Worm (Caenorhabditis elegans) whole organism, L4/young adult: ENCODE data around the gene lag-2.

Source experiments
- W03F9.2 ChIP-seq: fragments of 150-350 bp; optimal IDR thresholded peaks from 2 replicates; lab custom pipeline; 2014; ENCODE audit warnings: missing biosample characterization, missing genetic modification characterization
- dao-5 ChIP-seq: sonication (generic microtip); optimal IDR thresholded peaks from 2 replicates; lab custom pipeline; 2016; ENCODE audit warnings: missing genotype, missing genetic modification characterization, moderate library complexity, missing compliant biosample characterization
- him-1 ChIP-seq: sonication (generic microtip); optimal IDR thresholded peaks from 2 replicates; lab custom pipeline; 2016; ENCODE audit warnings: missing genotype, missing genetic modification reagents, missing genetic modification characterization, missing compliant biosample characterization

ce11 chrV:3141190-3141589 is 47.0 kb upstream of the lag-2 start, which contains the start of gene srab-9:
- TF ChIP-seq him-1 (tag; lab: Kevin White, UChicago) (no peak), dao-5 (no peak), W03F9.2 (tag; lab: Kevin White, UChicago) (no peak)
